Worm (Caenorhabditis elegans): Measurements from ENCODE around the gene srz-60.

srz-60 gene

DNA sequence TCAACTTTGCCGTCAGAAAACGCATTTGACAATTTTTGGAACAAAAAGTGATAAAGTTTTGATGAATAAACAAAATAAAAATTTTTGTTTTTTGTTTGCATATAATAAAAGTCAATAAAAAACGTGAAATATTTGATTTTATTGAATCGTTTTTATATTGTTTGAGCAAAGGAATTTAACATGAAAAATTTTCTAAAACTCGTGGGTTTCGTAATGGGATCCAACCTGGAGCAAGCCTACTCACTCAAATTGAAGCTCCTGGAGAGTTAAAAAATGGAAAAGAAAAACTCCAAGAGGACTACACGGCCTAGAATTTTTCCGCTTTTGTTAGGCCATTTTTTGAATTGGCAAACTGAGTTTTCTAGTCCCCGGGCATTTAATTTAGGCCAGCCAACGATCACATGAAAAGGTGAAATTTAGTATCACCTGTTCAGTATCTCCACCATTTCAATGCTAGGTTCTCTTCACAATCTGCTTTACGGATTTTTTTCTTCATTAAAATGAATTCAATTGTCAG lies at the start of gene srz-60, which contains the start of gene C04C3.9:
Gene srz-60 (plus strand): TSS at position 467 of the 517 bp plus-strand sequence.
Gene C04C3.9 (minus strand): TSS at position 101 of the 517 bp plus-strand sequence.
- TF ChIP-seq drap-1 (GFP tag; optimal IDR thresholded peaks at IDR 0.05) (no peak), lsy-2 (tag; optimal IDR thresholded peaks at IDR 0.05) (no peak), ceh-83 (GFP tag; optimal IDR thresholded peaks at IDR 0.05) (no peak), blmp-1 (tag; optimal IDR thresholded peaks at IDR 0.05) (no peak)

DNA sequence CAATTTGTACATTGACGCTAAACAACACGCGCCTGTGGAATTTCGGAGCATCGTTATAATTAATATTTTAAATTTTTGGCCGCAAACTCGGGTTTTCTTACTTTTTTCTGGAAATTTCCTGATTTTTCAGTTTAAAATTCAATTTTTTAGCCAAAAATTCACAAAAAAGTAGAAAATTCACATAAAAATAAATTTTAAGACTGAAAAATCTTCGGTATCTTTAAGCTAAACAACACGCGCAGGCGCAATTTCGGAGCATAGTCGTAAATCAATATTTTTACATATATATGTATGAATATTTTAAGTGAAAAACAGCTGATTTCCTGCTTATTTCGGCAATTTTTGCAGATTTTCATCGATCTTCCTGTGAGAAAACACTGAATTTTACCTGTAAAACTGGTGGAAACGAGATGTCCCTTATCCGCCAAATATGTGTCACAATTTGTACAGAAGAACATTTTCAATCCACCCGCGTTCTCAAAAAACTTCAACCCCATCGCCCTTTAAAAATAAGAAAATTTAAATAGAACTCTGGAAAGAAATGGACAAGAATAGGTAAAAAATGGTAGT lies 46.3 kb upstream of the srz-60 start, which contains the start of gene B0546.3:
Gene B0546.3 (minus strand): TSS at position 504 of the 570 bp plus-strand sequence.
- TF ChIP-seq sem-2 (GFP tag; optimal IDR thresholded peaks at IDR 0.05) = no peak
- TF ChIP-seq bed-3 (GFP tag; optimal IDR thresholded peaks at IDR 0.05) = no peak
- no peak for TF ChIP-seq ces-1 (GFP tag; optimal IDR thresholded peaks at IDR 0.05)
- no peak for TF ChIP-seq unc-120 (tag; optimal IDR thresholded peaks at IDR 0.05; ENCODE audit: poor library complexity, severe bottlenecking)
- no peak for TF ChIP-seq unc-39 (tag; optimal IDR thresholded peaks at IDR 0.05)
- TF ChIP-seq flh-1 (GFP tag; optimal IDR thresholded peaks at IDR 0.05) = no peak
- TF ChIP-seq ceh-39 (tag; optimal IDR thresholded peaks at IDR 0.05) = no peak
- no peak for TF ChIP-seq ceh-43 (GFP tag; optimal IDR thresholded peaks at IDR 0.05)
- no peak for TF ChIP-seq lsy-2 (tag; optimal IDR thresholded peaks at IDR 0.05)
- no peak for TF ChIP-seq lin-13 (tag; optimal IDR thresholded peaks at IDR 0.05)
- TF ChIP-seq nhr-237 (tag; optimal IDR thresholded peaks at IDR 0.05) = no peak
- no peak for TF ChIP-seq zip-8 (tag; optimal IDR thresholded peaks at IDR 0.05)
- TF ChIP-seq ceh-83 (GFP tag; optimal IDR thresholded peaks at IDR 0.05) = no peak
- TF ChIP-seq sptf-1 (tag; optimal IDR thresholded peaks at IDR 0.05) = no peak
- TF ChIP-seq ham-2 (GFP tag; optimal IDR thresholded peaks at IDR 0.05) = no peak
- TF ChIP-seq drap-1 (GFP tag; optimal IDR thresholded peaks at IDR 0.05) = no peak
- TF ChIP-seq hlh-1 (tag; optimal IDR thresholded peaks at IDR 0.05) = no peak
- TF ChIP-seq blmp-1 (tag; optimal IDR thresholded peaks at IDR 0.05) = no peak
- TF ChIP-seq unc-62 (GFP tag; optimal IDR thresholded peaks at IDR 0.05) = no peak
- no peak for TF ChIP-seq mep-1 (tag; optimal IDR thresholded peaks at IDR 0.05)

DNA sequence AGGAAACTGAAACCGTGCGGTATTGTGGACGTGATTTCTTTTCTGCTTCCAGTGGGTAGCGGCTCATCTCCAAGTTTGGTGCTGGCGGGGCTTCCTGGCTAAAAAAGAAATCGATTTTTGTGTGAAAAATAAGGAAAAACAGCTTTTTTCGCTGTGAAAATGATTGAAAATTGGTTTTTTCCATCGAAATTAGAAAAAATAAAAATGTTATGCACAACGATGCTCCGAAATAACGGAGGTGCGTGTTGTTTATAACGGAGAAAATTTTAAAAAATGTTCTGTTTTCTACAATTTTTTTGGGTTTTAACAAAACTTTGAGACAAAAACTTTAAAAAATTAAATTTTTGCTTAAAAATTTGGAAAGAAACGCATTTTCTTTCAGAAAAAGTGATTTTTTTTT lies 45.5 kb upstream of the srz-60 start:
- no peak for TF ChIP-seq M03D4.4 (tag; optimal IDR thresholded peaks at IDR 0.05)
- no peak for TF ChIP-seq snpc-4 (tag; optimal IDR thresholded peaks at IDR 0.05)
- no peak for TF ChIP-seq ztf-11 (tag; optimal IDR thresholded peaks at IDR 0.05)
- no peak for TF ChIP-seq pha-4 (tag; optimal IDR thresholded peaks at IDR 0.05)
- TF ChIP-seq lin-32 (GFP tag; optimal IDR thresholded peaks at IDR 0.05) = no peak
- no peak for TF ChIP-seq lsy-2 (tag; optimal IDR thresholded peaks at IDR 0.05)
- no peak for TF ChIP-seq mab-5 (tag; optimal IDR thresholded peaks at IDR 0.05)
- TF ChIP-seq sptf-1 (tag; optimal IDR thresholded peaks at IDR 0.05) = no peak
- no peak for TF ChIP-seq tbx-8 (GFP tag; optimal IDR thresholded peaks at IDR 0.05)
- no peak for TF ChIP-seq nhr-28 (tag; optimal IDR thresholded peaks at IDR 0.05)
- TF ChIP-seq hlh-1 (tag; optimal IDR thresholded peaks at IDR 0.05) = no peak
- TF ChIP-seq lin-13 (tag; optimal IDR thresholded peaks at IDR 0.05) = no peak
- TF ChIP-seq ceh-43 (GFP tag; optimal IDR thresholded peaks at IDR 0.05) = no peak

DNA sequence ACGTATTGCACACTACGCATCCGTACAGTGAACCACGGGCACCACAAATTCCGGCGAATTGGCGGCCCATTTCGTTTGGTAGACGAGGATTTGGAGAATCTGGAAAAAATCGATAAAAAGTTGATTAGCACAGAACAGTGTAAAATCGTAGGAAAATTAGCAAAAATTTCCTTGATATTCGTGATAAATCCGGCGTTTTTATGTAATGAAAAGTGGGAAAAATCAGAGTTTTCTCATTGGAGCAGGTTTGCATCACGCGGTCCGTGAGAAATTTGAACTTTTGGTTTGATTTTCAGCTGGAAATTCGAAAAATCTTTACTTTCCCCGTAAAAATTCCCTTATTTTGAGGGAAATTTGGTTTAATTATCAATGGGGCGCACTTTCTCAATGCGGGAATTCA lies 44.7 kb upstream of the srz-60 start, which contains the start of gene B0546.4:
Gene B0546.4 (minus strand): TSS at position 101 of the 400 bp plus-strand sequence.
- TF ChIP-seq snpc-4 (tag; optimal IDR thresholded peaks at IDR 0.05) (no peak), mep-1 (tag; optimal IDR thresholded peaks at IDR 0.05) (no peak), elt-1 (tag; optimal IDR thresholded peaks at IDR 0.05; ENCODE audit: borderline replicate concordance, insufficient read depth) (no peak), ztf-11 (tag; optimal IDR thresholded peaks at IDR 0.05) (no peak), nhr-76 (tag; optimal IDR thresholded peaks at IDR 0.05) (no peak), M03D4.4 (tag; optimal IDR thresholded peaks at IDR 0.05) (no peak), drap-1 (GFP tag; optimal IDR thresholded peaks at IDR 0.05) (no peak), ham-2 (GFP tag; optimal IDR thresholded peaks at IDR 0.05) (no peak), ceh-43 (GFP tag; optimal IDR thresholded peaks at IDR 0.05) (no peak), sptf-1 (tag; optimal IDR thresholded peaks at IDR 0.05) (no peak), mls-2 (tag; optimal IDR thresholded peaks at IDR 0.05) (no peak)

DNA sequence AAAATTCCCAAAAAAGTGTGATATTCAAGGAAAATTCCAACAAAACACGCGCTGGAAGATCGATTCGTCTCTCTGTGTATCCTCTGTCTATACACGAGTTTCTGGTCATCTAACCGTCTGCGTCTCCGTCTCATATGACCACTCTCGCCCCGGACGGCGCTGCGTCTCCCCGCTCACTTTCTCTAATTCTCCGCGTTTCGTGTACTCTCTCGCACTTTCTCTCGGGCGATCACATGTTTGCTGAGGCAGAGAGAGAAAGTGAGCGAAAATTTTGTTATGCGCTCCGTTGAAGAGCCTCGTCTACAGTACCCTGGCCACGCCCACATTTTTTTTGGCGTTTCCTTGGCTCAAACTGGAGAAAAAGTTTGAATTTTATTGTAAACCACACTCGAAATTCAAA lies 44.1 kb upstream of the srz-60 start:
- TF ChIP-seq ceh-83 (GFP tag; optimal IDR thresholded peaks at IDR 0.05) = no peak
- no peak for TF ChIP-seq unc-39 (tag; optimal IDR thresholded peaks at IDR 0.05)
- TF ChIP-seq snpc-4 (tag; optimal IDR thresholded peaks at IDR 0.05) = no peak
- peak; percentile 29 for TF ChIP-seq nhr-237 (tag; optimal IDR thresholded peaks at IDR 0.05)
- no peak for TF ChIP-seq mls-2 (tag; optimal IDR thresholded peaks at IDR 0.05)
- TF ChIP-seq tbx-8 (GFP tag; optimal IDR thresholded peaks at IDR 0.05) = no peak
- no peak for TF ChIP-seq mab-5 (tag; optimal IDR thresholded peaks at IDR 0.05)
- peak; percentile 70 for TF ChIP-seq hlh-1 (tag; optimal IDR thresholded peaks at IDR 0.05)
- TF ChIP-seq sem-2 (GFP tag; optimal IDR thresholded peaks at IDR 0.05) = no peak
- no peak for TF ChIP-seq M03D4.4 (tag; optimal IDR thresholded peaks at IDR 0.05)
- TF ChIP-seq nhr-2 (tag; optimal IDR thresholded peaks at IDR 0.05) = no peak
- TF ChIP-seq blmp-1 (tag; optimal IDR thresholded peaks at IDR 0.05) = peak; percentile 95
- no peak for TF ChIP-seq lin-32 (GFP tag; optimal IDR thresholded peaks at IDR 0.05)
- peak; percentile 2 for TF ChIP-seq drap-1 (GFP tag; optimal IDR thresholded peaks at IDR 0.05)
- peak; percentile 78 for TF ChIP-seq ces-1 (GFP tag; optimal IDR thresholded peaks at IDR 0.05)
- TF ChIP-seq nhr-28 (tag; optimal IDR thresholded peaks at IDR 0.05) = no peak
- TF ChIP-seq flh-1 (GFP tag; optimal IDR thresholded peaks at IDR 0.05) = no peak
- TF ChIP-seq unc-120 (tag; optimal IDR thresholded peaks at IDR 0.05; ENCODE audit: poor library complexity, severe bottlenecking) = no peak
- peak; percentile 51 for TF ChIP-seq mep-1 (tag; optimal IDR thresholded peaks at IDR 0.05)
- TF ChIP-seq ham-2 (GFP tag; optimal IDR thresholded peaks at IDR 0.05) = peak; percentile 68
- TF ChIP-seq pha-4 (tag; optimal IDR thresholded peaks at IDR 0.05) = peak; percentile 52
- no peak for TF ChIP-seq zip-8 (tag; optimal IDR thresholded peaks at IDR 0.05)
- no peak for TF ChIP-seq sptf-1 (tag; optimal IDR thresholded peaks at IDR 0.05)
- no peak for TF ChIP-seq lin-13 (tag; optimal IDR thresholded peaks at IDR 0.05)
- TF ChIP-seq bed-3 (GFP tag; optimal IDR thresholded peaks at IDR 0.05) = no peak
- TF ChIP-seq cnd-1 (tag; optimal IDR thresholded peaks at IDR 0.05) = no peak
- TF ChIP-seq ceh-43 (GFP tag; optimal IDR thresholded peaks at IDR 0.05) = no peak
- TF ChIP-seq lsy-2 (tag; optimal IDR thresholded peaks at IDR 0.05) = peak; percentile 82
- no peak for TF ChIP-seq ceh-39 (tag; optimal IDR thresholded peaks at IDR 0.05)
